Worm (Caenorhabditis elegans) whole organism, L2 larva: Measurements from ENCODE around the gene adr-2.

Experiments used
- C34F6.9 ChIP-seq: fragments of 150-350 bp; optimal IDR thresholded peaks from 2 replicates; lab custom pipeline; 2014; ENCODE audit warnings: missing biosample characterization, missing genetic modification characterization
- F13H6.1 ChIP-seq: sonication (generic microtip); optimal IDR thresholded peaks from 2 replicates; lab custom pipeline; 2016; ENCODE audit warnings: missing genetic modification characterization, missing compliant biosample characterization
- R02D3.7 ChIP-seq: fragments of 150-350 bp; optimal IDR thresholded peaks from 2 replicates; lab custom pipeline; 2014; ENCODE audit warnings: missing biosample characterization, missing genetic modification characterization
- Y55F3AM.14 ChIP-seq: fragments of 200-800 bp; sonication (Bioruptor generic); optimal IDR thresholded peaks from 2 replicates; lab custom pipeline; 2018; ENCODE audit warnings: mild to moderate bottlenecking, missing genetic modification characterization, missing compliant biosample characterization
- ZK546.5 ChIP-seq: sonication (generic microtip); optimal IDR thresholded peaks from 2 replicates; lab custom pipeline; 2017; ENCODE audit warnings: missing biosample characterization, missing genetic modification characterization
- aly-2 ChIP-seq: fragments of 150-350 bp; optimal IDR thresholded peaks from 2 replicates; lab custom pipeline; 2014; ENCODE audit warnings: missing biosample characterization, missing genetic modification characterization
- blmp-1 ChIP-seq: sonication (generic microtip); optimal IDR thresholded peaks from 2 replicates; lab custom pipeline; 2017; ENCODE audit warnings: missing genetic modification characterization, mild to moderate bottlenecking, missing compliant biosample characterization, antibody characterized with exemption, moderate library complexity; ENCODE audit not compliant: insufficient read depth
- ceh-82 ChIP-seq: fragments of 150-350 bp; optimal IDR thresholded peaks from 2 replicates; lab custom pipeline; 2014; ENCODE audit warnings: missing biosample characterization, missing genetic modification characterization
- crh-2 ChIP-seq: sonication (generic microtip); optimal IDR thresholded peaks from 2 replicates; lab custom pipeline; 2017; ENCODE audit warnings: missing biosample characterization, missing genetic modification characterization
- dmd-4 ChIP-seq: sonication (generic microtip); optimal IDR thresholded peaks from 2 replicates; lab custom pipeline; 2017; ENCODE audit warnings: missing biosample characterization, missing genetic modification characterization
- elt-3 ChIP-seq: sonication (generic microtip); optimal IDR thresholded peaks from 2 replicates; lab custom pipeline; 2017; ENCODE audit warnings: missing biosample characterization, missing genetic modification characterization
- gmeb-1 ChIP-seq: fragments of 150-350 bp; optimal IDR thresholded peaks from 2 replicates; lab custom pipeline; 2014; ENCODE audit warnings: missing biosample characterization, missing genetic modification characterization
- lin-11 ChIP-seq: fragments of 150-350 bp; sonication (generic microtip); optimal IDR thresholded peaks from 2 replicates; lab custom pipeline; 2014; ENCODE audit warnings: missing biosample characterization, missing genetic modification characterization, inconsistent platforms, mixed read lengths
- lin-13 ChIP-seq: fragments of 150-350 bp; optimal IDR thresholded peaks from 2 replicates; lab custom pipeline; 2014; ENCODE audit warnings: missing biosample characterization, missing genetic modification reagents, missing genetic modification characterization
- lin-39 ChIP-seq: fragments of 150-350 bp; optimal IDR thresholded peaks from 2 replicates; lab custom pipeline; 2014; ENCODE audit warnings: missing biosample characterization, missing genetic modification reagents, missing genetic modification characterization
- lsy-2 ChIP-seq, 2 experiments: fragments of 150-350 bp in 1 of 2; sonication (generic microtip) in 1 of 2; optimal IDR thresholded peaks; 2 replicates each; lab custom pipeline; 2014 to 2017; ENCODE audit warnings: missing biosample characterization in 2 of 2, missing genetic modification characterization in 2 of 2
- mab-5 ChIP-seq: fragments of 150-350 bp; optimal IDR thresholded peaks from 2 replicates; lab custom pipeline; 2014; ENCODE audit warnings: missing biosample characterization, missing genetic modification characterization
- mdl-1 ChIP-seq, 2 experiments: fragments of 150-350 bp in 1 of 2; sonication (generic microtip) in 1 of 2; optimal IDR thresholded peaks; 2 replicates each; lab custom pipeline; 2017; ENCODE audit warnings: missing biosample characterization in 2 of 2, missing genetic modification characterization in 2 of 2
- nhr-10 ChIP-seq: sonication (generic microtip); optimal IDR thresholded peaks from 2 replicates; lab custom pipeline; 2017; ENCODE audit warnings: missing biosample characterization, missing genetic modification characterization
- nhr-11 ChIP-seq: fragments of 150-350 bp; optimal IDR thresholded peaks from 2 replicates; lab custom pipeline; 2014; ENCODE audit warnings: missing biosample characterization, missing genetic modification characterization
- nhr-12 ChIP-seq: fragments of 150-350 bp; optimal IDR thresholded peaks from 2 replicates; lab custom pipeline; 2014; ENCODE audit warnings: missing biosample characterization, missing genetic modification characterization
- nhr-129 ChIP-seq: fragments of 150-350 bp; optimal IDR thresholded peaks from 2 replicates; lab custom pipeline; 2014; ENCODE audit warnings: missing biosample characterization, missing genetic modification characterization
- nhr-21 ChIP-seq: fragments of 150-350 bp; optimal IDR thresholded peaks from 2 replicates; lab custom pipeline; 2014; ENCODE audit warnings: missing biosample characterization, missing genetic modification characterization
- nhr-23 ChIP-seq: fragments of 150-350 bp; optimal IDR thresholded peaks from 2 replicates; lab custom pipeline; 2014; ENCODE audit warnings: missing biosample characterization, missing genetic modification reagents, missing genetic modification characterization
- nhr-237 ChIP-seq: fragments of 150-350 bp; optimal IDR thresholded peaks from 2 replicates; lab custom pipeline; 2014; ENCODE audit warnings: missing biosample characterization, missing genetic modification characterization
- nhr-25 ChIP-seq: fragments of 150-350 bp; sonication (generic microtip); optimal IDR thresholded peaks from 3 replicates; lab custom pipeline; 2014; ENCODE audit warnings: missing biosample characterization, missing genetic modification characterization
- nhr-6 ChIP-seq: fragments of 150-350 bp; optimal IDR thresholded peaks from 2 replicates; lab custom pipeline; 2014; ENCODE audit warnings: missing biosample characterization, missing genetic modification characterization
- sem-4 ChIP-seq: fragments of 150-350 bp; optimal IDR thresholded peaks from 2 replicates; lab custom pipeline; 2014; ENCODE audit warnings: missing biosample characterization, missing genetic modification reagents, missing genetic modification characterization
- skn-1 ChIP-seq: sonication (generic microtip); optimal IDR thresholded peaks from 2 replicates; lab custom pipeline; 2017; ENCODE audit warnings: missing biosample characterization, missing genetic modification characterization
- sma-9 ChIP-seq, 2 experiments: fragments of 150-350 bp in 1 of 2; sonication (generic microtip) in 1 of 2; optimal IDR thresholded peaks; 2 replicates each; lab custom pipeline; 2014 to 2016; ENCODE audit warnings: missing genetic modification characterization in 2 of 2, mild to moderate bottlenecking in 1 of 2, missing biosample characterization in 1 of 2, missing compliant biosample characterization in 1 of 2, missing genetic modification reagents in 1 of 2, moderate library complexity in 1 of 2
- snpc-4 ChIP-seq: fragments of 150-350 bp; optimal IDR thresholded peaks from 2 replicates; lab custom pipeline; 2014; ENCODE audit warnings: missing biosample characterization, missing genetic modification characterization
- unc-39 ChIP-seq: fragments of 150-350 bp; optimal IDR thresholded peaks from 2 replicates; lab custom pipeline; 2014; ENCODE audit warnings: missing biosample characterization, missing genetic modification characterization
- unc-62 ChIP-seq: fragments of 150-350 bp; optimal IDR thresholded peaks from 2 replicates; lab custom pipeline; 2014; ENCODE audit warnings: missing biosample characterization, missing genetic modification reagents, missing genetic modification characterization
- zag-1 ChIP-seq: fragments of 150-350 bp; optimal IDR thresholded peaks from 2 replicates; lab custom pipeline; 2014; ENCODE audit warnings: missing biosample characterization, missing genetic modification characterization
- ztf-1 ChIP-seq: fragments of 200-800 bp; sonication (Bioruptor generic); conservative IDR thresholded peaks from 2 replicates; pipeline ENCODE4 v1.3.6; 2022; ENCODE audit warnings: missing genetic modification characterization, missing compliant biosample characterization

adr-2 gene

ce11 chrIII:7230841-7231240 lies 1.8 kb downstream of the adr-2 start, which contains the start of gene R151.10:
TSS of gene R151.10 (minus strand) at chrIII:7230941.
- TF ChIP-seq mab-5 (tag; lab: Kevin White, UChicago) (no peak), sma-9 (GFP tag; optimal IDR thresholded peaks at IDR 0.05; lab: Kevin White, UChicago) (no peak), sma-9 (tag; optimal IDR thresholded peaks at IDR 0.05; lab: Kevin White, UChicago) (no peak), skn-1 (no peak), unc-39 (tag; lab: Kevin White, UChicago) (no peak), R02D3.7 (no peak), elt-3 (tag; lab: Kevin White, UChicago) (no peak), Y55F3AM.14 (GFP tag; lab: Kevin White, UChicago) (no peak), crh-2 (tag; lab: Kevin White, UChicago) (no peak), gmeb-1 (tag; lab: Kevin White, UChicago) (no peak), zag-1 (no peak), sem-4 (tag; lab: Kevin White, UChicago) (no peak), snpc-4 (tag; lab: Kevin White, UChicago) (no peak), blmp-1 (tag; lab: Kevin White, UChicago) (no peak), nhr-23 (tag; lab: Kevin White, UChicago) (no peak), lin-13 (GFP tag; lab: Kevin White, UChicago) (no peak), nhr-12 (tag; lab: Kevin White, UChicago) (no peak), nhr-11 (tag; lab: Kevin White, UChicago) (no peak), nhr-25 (tag; lab: Kevin White, UChicago) (no peak), ceh-82 (tag; lab: Kevin White, UChicago) (no peak), lin-11 (tag; lab: Kevin White, UChicago) (no peak)

ce11 chrIII:7229687-7230086 lies 3.0 kb downstream of the adr-2 start, which contains the start of gene R151.8:
TSS of gene R151.8 (minus strand) at chrIII:7229787.
- TF ChIP-seq lin-39 (no peak), ZK546.5 (tag; lab: Kevin White, UChicago) (no peak), dmd-4 (tag; lab: Kevin White, UChicago) (no peak), lsy-2 (tag; optimal IDR thresholded peaks at IDR 0.05; lab: Kevin White, UChicago) (no peak), nhr-237 (no peak), ztf-1 (no peak), nhr-11 (tag; lab: Kevin White, UChicago) (no peak)

ce11 chrIII:7226607-7227006 lies 6.1 kb downstream of the adr-2 start, which contains the start of gene hsp-75:
TSS of gene hsp-75 (minus strand) at chrIII:7226707.
- TF ChIP-seq nhr-21 (no peak), aly-2 (tag; lab: Kevin White, UChicago) (no peak), gmeb-1 (tag; lab: Kevin White, UChicago) (no peak), nhr-129 (tag; lab: Kevin White, UChicago) (no peak), nhr-25 (tag; lab: Kevin White, UChicago) (no peak), F13H6.1 (tag; lab: Kevin White, UChicago) (no peak), nhr-10 (no peak), lin-13 (GFP tag; lab: Kevin White, UChicago) (no peak), mdl-1 (tag; optimal IDR thresholded peaks at IDR 0.05; lab: Kevin White, UChicago) (no peak), lin-11 (tag; lab: Kevin White, UChicago) (no peak), skn-1 (no peak), zag-1 (no peak)

ce11 chrIII:7223029-7223428 lies 9.7 kb downstream of the adr-2 start, which contains the start of gene der-2:
TSS of gene der-2 (minus strand) at chrIII:7223129.
- TF ChIP-seq nhr-23 (tag; lab: Kevin White, UChicago): no peak
- no peak for TF ChIP-seq lin-13 (GFP tag; lab: Kevin White, UChicago)
- TF ChIP-seq nhr-12 (tag; lab: Kevin White, UChicago): no peak
- no peak for TF ChIP-seq R02D3.7
- TF ChIP-seq unc-62 (GFP tag; lab: Kevin White, UChicago): no peak
- no peak for TF ChIP-seq ZK546.5 (tag; lab: Kevin White, UChicago)
- TF ChIP-seq lin-11 (tag; lab: Kevin White, UChicago): no peak
- no peak for TF ChIP-seq mab-5 (tag; lab: Kevin White, UChicago)
- TF ChIP-seq mdl-1 (tag; optimal IDR thresholded peaks at IDR 0.05; lab: Kevin White, UChicago): no peak
- TF ChIP-seq F13H6.1 (tag; lab: Kevin White, UChicago): no peak

ce11 chrIII:7221103-7221502 lies 11.6 kb downstream of the adr-2 start:
- TF ChIP-seq nhr-237 (no peak), C34F6.9 (tag; lab: Kevin White, UChicago) (no peak), zag-1 (no peak), nhr-129 (tag; lab: Kevin White, UChicago) (no peak), lsy-2 (tag; optimal IDR thresholded peaks at IDR 0.05; lab: Kevin White, UChicago) (peak in 1 of 2 experiments; percentile 40), nhr-6 (tag; lab: Kevin White, UChicago) (no peak), unc-62 (GFP tag; lab: Kevin White, UChicago) (no peak)
